Worm (Caenorhabditis elegans) whole organism, L4 larva: ENCODE measurements around the gene F37C12.18.

Experiments used
- dmd-9 ChIP-seq: fragments of 200-800 bp; sonication (Bioruptor generic); IDR thresholded peaks from 2 replicates; pipeline ENCODE4 v1.3.6; 2022; ENCODE audit warnings: missing genetic modification reagents, missing genetic modification characterization, missing compliant biosample characterization
- jun-1 ChIP-seq: fragments of 150-350 bp; optimal IDR thresholded peaks from 2 replicates; lab custom pipeline; 2014; ENCODE audit warnings: missing biosample characterization, missing genetic modification reagents, missing genetic modification characterization
- lin-38 ChIP-seq: fragments of 200-800 bp; sonication (Bioruptor generic); IDR thresholded peaks from 2 replicates; pipeline ENCODE4 v1.3.6; 2022; ENCODE audit warnings: missing genetic modification reagents, missing genetic modification characterization, missing compliant biosample characterization
- mxl-3 ChIP-seq: fragments of 200-800 bp; sonication (Bioruptor generic); optimal IDR thresholded peaks from 2 replicates; lab custom pipeline; 2018; ENCODE audit warnings: mild to moderate bottlenecking, missing genetic modification characterization, missing compliant biosample characterization
- nhr-11 ChIP-seq: fragments of 150-350 bp; optimal IDR thresholded peaks from 2 replicates; lab custom pipeline; 2014; ENCODE audit warnings: missing biosample characterization, missing genetic modification characterization
- nhr-237 ChIP-seq: sonication (generic microtip); optimal IDR thresholded peaks from 2 replicates; lab custom pipeline; 2017; ENCODE audit warnings: missing biosample characterization, missing genetic modification characterization
- nhr-42 ChIP-seq: fragments of 200-800 bp; sonication (Bioruptor generic); IDR thresholded peaks from 2 replicates; pipeline ENCODE4 v1.3.6; 2022; ENCODE audit warnings: missing genetic modification characterization, missing compliant biosample characterization
- unc-62 ChIP-seq, 3 experiments: fragments of 150-350 bp in 1 of 3; sonication (generic microtip); optimal IDR thresholded peaks in 2 of 3; peaks in 1 of 3; 1 replicate in 1 of 3; 2 replicates in 2 of 3; lab custom pipeline; 2014 to 2017; ENCODE audit warnings: missing biosample characterization in 3 of 3, missing genetic modification characterization in 3 of 3, missing genetic modification reagents in 3 of 3, missing genotype in 1 of 3
- zag-1 ChIP-seq: fragments of 150-350 bp; optimal IDR thresholded peaks from 2 replicates; lab custom pipeline; 2014; ENCODE audit warnings: missing biosample characterization, missing genetic modification characterization
- zfp-3 ChIP-seq: fragments of 200-800 bp; sonication (Bioruptor generic); conservative IDR thresholded peaks from 2 replicates; pipeline ENCODE4 v1.3.6; 2022; ENCODE audit warnings: missing genetic modification reagents, missing genetic modification characterization, missing compliant biosample characterization

DNA sequence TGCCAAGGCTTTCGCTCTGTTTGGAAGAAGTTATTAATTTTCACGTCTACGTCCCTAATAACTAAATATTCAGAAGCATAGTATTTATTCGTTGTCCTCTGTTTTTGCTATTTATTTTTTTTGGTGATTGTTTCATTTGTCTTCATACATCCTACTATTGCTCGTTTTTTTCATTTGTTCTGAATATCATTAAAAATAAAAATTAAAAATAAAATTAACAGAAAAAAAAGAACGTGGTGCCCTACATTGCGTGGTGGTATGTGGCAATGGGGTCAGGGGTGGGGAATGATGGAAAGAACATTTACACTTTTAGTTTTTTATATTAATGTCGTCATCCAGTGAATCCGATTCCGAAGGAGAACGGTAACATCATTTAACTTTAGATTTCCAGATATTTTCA lies 45.8 kb upstream of the F37C12.18 start, which contains the start of gene ztf-31:
- TF ChIP-seq zfp-3 = no peak
- TF ChIP-seq mxl-3 = no peak
- TF ChIP-seq zag-1 (tag; lab: Kevin White, UChicago) = no peak
- TF ChIP-seq nhr-11 = no peak
- no peak for TF ChIP-seq unc-62 (GFP tag; optimal IDR thresholded peaks at IDR 0.05 in 1 of 2; lab: Kevin White, UChicago)
- TF ChIP-seq unc-62 (tag; optimal IDR thresholded peaks at IDR 0.05; lab: Kevin White, UChicago) = no peak
- TF ChIP-seq nhr-237 = no peak
- TF ChIP-seq lin-38 (GFP tag; lab: Robert Waterston, UW) = no peak
- no peak for TF ChIP-seq nhr-42 (GFP tag; lab: Robert Waterston, UW)
- no peak for TF ChIP-seq dmd-9 (GFP tag; lab: Robert Waterston, UW)
- no peak for TF ChIP-seq jun-1 (tag; lab: Kevin White, UChicago)
